Worm (Caenorhabditis elegans): ENCODE results near the gene tba-8.
"Not testable (repeated sequence)": the region's sequence is repeated elsewhere in the genome, so short reads cannot be mapped to it uniquely, and the experiment has no call there.

Gene tba-8

DNA sequence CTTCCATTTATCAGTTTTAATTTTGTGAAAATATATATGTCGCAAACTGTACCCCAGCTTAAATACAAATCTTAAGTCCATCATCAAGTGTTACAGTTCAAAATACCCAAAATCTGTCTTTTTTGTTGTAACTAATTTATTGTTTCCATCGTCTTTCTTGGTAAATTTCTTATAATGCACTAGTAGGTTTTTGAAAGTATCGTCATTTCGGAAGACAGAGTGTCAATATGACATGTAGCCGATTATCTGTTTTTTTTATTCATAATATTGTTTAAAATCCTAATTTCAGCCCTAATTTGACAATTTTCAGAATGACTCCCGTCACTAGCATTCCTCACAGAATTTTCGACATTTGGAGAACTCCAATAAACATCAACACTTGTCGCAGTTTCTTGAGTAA is 4.9 kb upstream of the tba-8 start, which contains the start of gene ZK899.6:
Gene ZK899.6, plus strand, starts transcription at position 301 of the 400 bp plus-strand sequence.
- TF ChIP-seq K11D2.4 (GFP tag; IDR thresholded peaks at IDR 0.05); F55B11.4 (tag; optimal IDR thresholded peaks at IDR 0.05; ENCODE audit: borderline replicate concordance, insufficient read depth); tbp1 (GFP tag; optimal IDR thresholded peaks at IDR 0.05): not testable (repeated sequence)

DNA sequence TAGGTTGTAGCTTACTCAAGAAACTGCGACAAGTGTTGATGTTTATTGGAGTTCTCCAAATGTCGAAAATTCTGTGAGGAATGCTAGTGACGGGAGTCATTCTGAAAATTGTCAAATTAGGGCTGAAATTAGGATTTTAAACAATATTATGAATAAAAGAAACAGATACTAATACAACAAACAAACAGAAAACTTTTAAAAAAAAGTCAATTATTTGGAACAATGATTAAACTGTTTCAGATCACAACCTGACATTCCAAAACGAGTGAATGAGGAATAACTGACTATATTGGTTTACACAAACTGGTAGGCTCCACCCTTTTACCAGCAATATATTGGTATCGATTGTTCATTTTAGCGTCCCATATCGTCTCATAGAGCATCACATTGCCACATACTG is 2.7 kb upstream of the tba-8 start, which contains the start of gene ZK899.5:
Gene ZK899.5, minus strand, starts transcription at position 101 of the 400 bp plus-strand sequence.
- not testable (repeated sequence) for TF ChIP-seq let-607, nhr-80, K12H6.12 (tag; optimal IDR thresholded peaks at IDR 0.05)

- TF ChIP-seq nhr-120 (GFP tag; IDR thresholded peaks at IDR 0.05) (no peak), F22D6.2 (tag; optimal IDR thresholded peaks at IDR 0.05) (no peak)
These were observed 1.6 kb downstream of the tba-8 start for ce11 chrX:9456579-9456978.

DNA sequence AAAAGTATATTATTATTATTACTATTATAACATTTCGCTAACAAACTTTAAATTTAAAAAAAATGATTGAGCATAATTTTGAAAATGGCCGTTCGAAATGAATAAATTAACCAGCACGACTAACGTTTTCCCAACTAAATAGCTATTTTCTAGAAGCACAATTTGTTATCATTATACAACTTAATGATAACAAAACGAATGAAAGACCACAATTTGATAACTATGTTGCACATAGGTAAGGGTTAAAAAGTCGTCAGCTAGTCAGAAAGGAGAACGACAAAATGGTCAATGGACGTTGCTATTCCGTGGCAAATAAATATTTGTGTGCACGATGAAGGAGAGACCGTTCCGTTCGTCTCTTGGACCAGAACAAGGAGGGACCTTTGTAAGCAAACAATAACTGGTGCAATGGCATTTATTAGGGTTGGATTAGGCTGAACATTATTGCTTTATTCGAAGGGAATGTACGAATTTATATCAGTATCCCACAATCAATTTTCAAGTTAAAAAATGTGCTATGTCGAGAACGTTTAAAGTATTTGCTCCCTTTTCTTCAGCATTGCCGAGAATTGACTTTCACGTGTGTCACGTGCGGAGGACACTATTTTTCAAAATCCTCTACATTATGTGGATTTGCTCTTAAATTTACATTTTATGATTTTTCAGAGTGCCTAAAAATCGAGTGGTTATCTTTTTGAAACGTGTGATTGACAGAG is 5.5 kb downstream of the tba-8 start, which contains the start of gene ZK899.3:
Gene ZK899.3, plus strand, starts transcription at position 666 of the 716 bp plus-strand sequence.
- no peak for TF ChIP-seq ztf-26 (tag; optimal IDR thresholded peaks at IDR 0.05)
- peak; percentile 36 for TF ChIP-seq nhr-80 (tag; optimal IDR thresholded peaks at IDR 0.05)

DNA sequence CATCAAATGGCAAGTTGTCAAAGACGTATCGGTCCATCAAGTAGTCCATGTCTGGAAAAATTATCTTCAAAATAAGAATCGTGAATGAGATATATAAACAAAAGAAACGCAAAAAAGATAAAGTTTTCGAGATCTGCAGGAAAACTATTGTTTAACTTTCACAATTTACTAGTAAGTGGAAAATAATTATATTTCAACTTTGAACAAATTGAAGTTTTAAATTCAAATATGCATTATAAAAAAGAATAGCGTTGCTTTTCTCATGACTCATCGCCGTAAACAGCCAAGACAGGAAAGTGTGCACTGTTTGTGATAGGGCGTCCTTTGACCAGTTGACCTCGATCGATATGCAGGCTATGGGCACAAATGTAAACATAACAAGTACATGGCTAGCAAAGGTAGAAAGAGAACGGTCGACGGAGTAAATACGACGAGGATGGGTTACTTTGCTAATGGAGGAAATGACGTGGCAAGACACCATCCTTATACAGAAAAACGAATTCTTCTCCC is 6.1 kb downstream of the tba-8 start, which contains the start of gene ZK899.2:
Gene ZK899.2, minus strand, starts transcription at position 51 of the 510 bp plus-strand sequence.
- TF ChIP-seq lin-35 (GFP tag; optimal IDR thresholded peaks at IDR 0.05) (no peak), C17E4.6 (GFP tag; IDR thresholded peaks at IDR 0.05) (no peak), lin-54 (GFP tag; optimal IDR thresholded peaks at IDR 0.05) (no peak), Y67H2A.10 (GFP tag; conservative IDR thresholded peaks at IDR 0.05) (no peak), sptf-2 (GFP tag; optimal IDR thresholded peaks at IDR 0.05) (no peak), B0261.1 (tag; optimal IDR thresholded peaks at IDR 0.05) (no peak), B0035.1 (tag; optimal IDR thresholded peaks at IDR 0.05) (no peak), Y53G8AR.9 (GFP tag; conservative IDR thresholded peaks at IDR 0.05) (no peak), rec-8 (tag; optimal IDR thresholded peaks at IDR 0.05) (no peak), snpc-4 (GFP tag; optimal IDR thresholded peaks at IDR 0.05) (no peak), snpc-4 (tag; optimal IDR thresholded peaks at IDR 0.05) (no peak), mes-4 (tag; optimal IDR thresholded peaks at IDR 0.05) (no peak), hrde-1 (tag; optimal IDR thresholded peaks at IDR 0.05; ENCODE audit: borderline replicate concordance) (no peak), tbx-9 (tag; optimal IDR thresholded peaks at IDR 0.05; ENCODE audit: borderline replicate concordance) (no peak), unc-130 (GFP tag; optimal IDR thresholded peaks at IDR 0.05) (no peak), F55B11.4 (tag; optimal IDR thresholded peaks at IDR 0.05; ENCODE audit: borderline replicate concordance, insufficient read depth) (no peak), sdz-38 (tag; optimal IDR thresholded peaks at IDR 0.05) (no peak), unc-62 (GFP tag; optimal IDR thresholded peaks at IDR 0.05) (no peak), let-526 (GFP tag; IDR thresholded peaks at IDR 0.05) (no peak), madf-6 (GFP tag; IDR thresholded peaks at IDR 0.05) (no peak)

- no peak for TF ChIP-seq nfya-1 (tag; optimal IDR thresholded peaks at IDR 0.05; ENCODE audit: borderline replicate concordance, insufficient read depth)
- no peak for TF ChIP-seq egl-44 (GFP tag; IDR thresholded peaks at IDR 0.05)
- TF ChIP-seq ztf-26 (tag; optimal IDR thresholded peaks at IDR 0.05) = no peak
These were observed 8.8 kb downstream of the tba-8 start, which contains the start of gene ZK899.7 for ce11 chrX:9449330-9449729. TSS of gene ZK899.7 (minus strand) at chrX:9449430.

All from whole organism, young adult.